Fruit fly (Drosophila melanogaster) whole organism, pupa: ENCODE data around the gene Fic.

ENCODE experiments used
- CG12605 ChIP-seq: fragments of 200-800 bp; sonication (Bioruptor generic); IDR thresholded peaks from 2 replicates; pipeline ENCODE4 v1.3.6; 2022; ENCODE audit warnings: missing biosample characterization, missing genetic modification characterization
- CG15710 ChIP-seq: fragments of 200-800 bp; sonication (Bioruptor generic); optimal IDR thresholded peaks from 2 replicates; lab custom pipeline; 2018; ENCODE audit warnings: missing biosample characterization, mild to moderate bottlenecking, missing genetic modification characterization, moderate library complexity
- CG17806 ChIP-seq: fragments of 200-800 bp; sonication (Bioruptor generic); optimal IDR thresholded peaks from 2 replicates; lab custom pipeline; 2018; ENCODE audit warnings: missing biosample characterization, mild to moderate bottlenecking, missing genetic modification characterization, moderate library complexity
- CG32121 ChIP-seq: fragments of 200-800 bp; sonication (Bioruptor generic); IDR thresholded peaks from 2 replicates; pipeline ENCODE4 v1.3.6; 2022; ENCODE audit warnings: missing biosample characterization, missing genetic modification characterization
- CG34367 ChIP-seq: fragments of 200-800 bp; sonication (Bioruptor generic); optimal IDR thresholded peaks from 2 replicates; lab custom pipeline; 2018; ENCODE audit warnings: missing biosample characterization, mild to moderate bottlenecking, missing genetic modification characterization
- CG4496 ChIP-seq: fragments of 200-800 bp; sonication (Bioruptor generic); IDR thresholded peaks from 3 replicates; pipeline ENCODE4 v1.3.6; 2022; ENCODE audit warnings: missing biosample characterization, missing genetic modification characterization
- EcR ChIP-seq: fragments of 200-800 bp; sonication (Bioruptor generic); optimal IDR thresholded peaks from 3 replicates; lab custom pipeline; 2019; ENCODE audit warnings: missing biosample characterization, missing genetic modification characterization, mild to moderate bottlenecking, moderate library complexity, missing genetic modification reagents
- Ets98B ChIP-seq: fragments of 200-800 bp; sonication (Bioruptor generic); IDR thresholded peaks from 2 replicates; pipeline ENCODE4 v1.3.6; 2022; ENCODE audit warnings: missing biosample characterization, missing genetic modification characterization
- Pif1A ChIP-seq: fragments of 200-800 bp; sonication (Bioruptor generic); optimal IDR thresholded peaks from 3 replicates; lab custom pipeline; 2016; ENCODE audit warnings: missing biosample characterization, missing genetic modification characterization

dm6 chr2L:6474878-6475582 lies 50.9 kb downstream of the Fic start:
- TF ChIP-seq CG32121 (GFP tag; lab: Robert Waterston, UW), result no peak
- TF ChIP-seq EcR (GFP tag; lab: Kevin White, UChicago), result no peak
- TF ChIP-seq CG15710 (tag; lab: Kevin White, UChicago), result no peak
- no peak for TF ChIP-seq Ets98B (GFP tag; lab: Robert Waterston, UW)
- no peak for TF ChIP-seq CG34367 (tag; lab: Kevin White, UChicago)
- TF ChIP-seq CG4496 (GFP tag; lab: Robert Waterston, UW), result no peak
- no peak for TF ChIP-seq CG12605 (GFP tag; lab: Robert Waterston, UW)
- TF ChIP-seq CG17806 (tag; lab: Kevin White, UChicago), result no peak
- no peak for TF ChIP-seq Pif1A (GFP tag; lab: Kevin White, UChicago)
